Worm (Caenorhabditis elegans): ENCODE measurements around the gene rol-6.

The rol-6 gene

ce11 chrII:8751042-8751441 is 18.2 kb downstream of the rol-6 start:
- TF ChIP-seq ceh-43 (GFP tag; optimal IDR thresholded peaks at IDR 0.05) (no peak), tbx-8 (GFP tag; optimal IDR thresholded peaks at IDR 0.05) (no peak), unc-120 (tag; optimal IDR thresholded peaks at IDR 0.05; ENCODE audit: poor library complexity, severe bottlenecking) (no peak), lin-13 (tag; optimal IDR thresholded peaks at IDR 0.05) (no peak), ham-2 (GFP tag; optimal IDR thresholded peaks at IDR 0.05) (peak; percentile 99), nhr-237 (tag; optimal IDR thresholded peaks at IDR 0.05) (peak; percentile 8), mep-1 (tag; optimal IDR thresholded peaks at IDR 0.05) (peak; percentile 5), blmp-1 (tag; optimal IDR thresholded peaks at IDR 0.05) (peak; percentile 100), ztf-11 (tag; optimal IDR thresholded peaks at IDR 0.05) (no peak), elt-1 (tag; optimal IDR thresholded peaks at IDR 0.05; ENCODE audit: borderline replicate concordance, insufficient read depth) (peak; percentile 1), sptf-1 (tag; optimal IDR thresholded peaks at IDR 0.05) (no peak), zip-8 (tag; optimal IDR thresholded peaks at IDR 0.05) (no peak), nhr-76 (tag; optimal IDR thresholded peaks at IDR 0.05) (no peak), hlh-1 (tag; optimal IDR thresholded peaks at IDR 0.05) (no peak)

- no peak for TF ChIP-seq pha-4 (tag; optimal IDR thresholded peaks at IDR 0.05)
- no peak for TF ChIP-seq ceh-83 (GFP tag; optimal IDR thresholded peaks at IDR 0.05)
- TF ChIP-seq blmp-1 (tag; optimal IDR thresholded peaks at IDR 0.05), result no peak
- no peak for TF ChIP-seq nhr-12 (tag; optimal IDR thresholded peaks at IDR 0.05)
- no peak for TF ChIP-seq nhr-2 (tag; optimal IDR thresholded peaks at IDR 0.05)
- no peak for TF ChIP-seq elt-3 (tag; optimal IDR thresholded peaks at IDR 0.05)
- TF ChIP-seq nhr-76 (tag; optimal IDR thresholded peaks at IDR 0.05), result no peak
- no peak for TF ChIP-seq unc-62 (GFP tag; optimal IDR thresholded peaks at IDR 0.05)
- TF ChIP-seq mep-1 (tag; optimal IDR thresholded peaks at IDR 0.05), result no peak
- TF ChIP-seq ces-1 (GFP tag; optimal IDR thresholded peaks at IDR 0.05), result no peak
- TF ChIP-seq lin-32 (GFP tag; optimal IDR thresholded peaks at IDR 0.05), result no peak
Measured at ce11 chrII:8751686-8752085, 18.8 kb downstream of the rol-6 start, which contains the start of gene atf-2. atf-2 (plus strand) TSS chrII:8751986.

ce11 chrII:8755270-8755669 is 22.4 kb downstream of the rol-6 start, which contains the start of gene K08F8.7:
K08F8.7 (minus strand) TSS chrII:8755370.
- TF ChIP-seq lin-32 (GFP tag; optimal IDR thresholded peaks at IDR 0.05) (no peak), unc-120 (tag; optimal IDR thresholded peaks at IDR 0.05; ENCODE audit: poor library complexity, severe bottlenecking) (no peak), lin-13 (tag; optimal IDR thresholded peaks at IDR 0.05) (no peak), M03D4.4 (tag; optimal IDR thresholded peaks at IDR 0.05) (no peak), hlh-1 (tag; optimal IDR thresholded peaks at IDR 0.05) (no peak), snpc-4 (tag; optimal IDR thresholded peaks at IDR 0.05) (no peak), unc-62 (GFP tag; optimal IDR thresholded peaks at IDR 0.05) (no peak), nhr-2 (tag; optimal IDR thresholded peaks at IDR 0.05) (no peak), ceh-39 (tag; optimal IDR thresholded peaks at IDR 0.05) (no peak), sptf-1 (tag; optimal IDR thresholded peaks at IDR 0.05) (no peak), nhr-28 (tag; optimal IDR thresholded peaks at IDR 0.05) (no peak), mep-1 (tag; optimal IDR thresholded peaks at IDR 0.05) (no peak)

- no peak for TF ChIP-seq mep-1 (tag; optimal IDR thresholded peaks at IDR 0.05)
- no peak for TF ChIP-seq lin-13 (tag; optimal IDR thresholded peaks at IDR 0.05)
- no peak for TF ChIP-seq bed-3 (GFP tag; optimal IDR thresholded peaks at IDR 0.05)
- no peak for TF ChIP-seq ztf-11 (tag; optimal IDR thresholded peaks at IDR 0.05)
- TF ChIP-seq mab-5 (tag; optimal IDR thresholded peaks at IDR 0.05), result no peak
- no peak for TF ChIP-seq pha-4 (tag; optimal IDR thresholded peaks at IDR 0.05)
- no peak for TF ChIP-seq drap-1 (GFP tag; optimal IDR thresholded peaks at IDR 0.05)
- no peak for TF ChIP-seq sem-2 (GFP tag; optimal IDR thresholded peaks at IDR 0.05)
- TF ChIP-seq hlh-1 (tag; optimal IDR thresholded peaks at IDR 0.05), result no peak
- no peak for TF ChIP-seq zip-8 (tag; optimal IDR thresholded peaks at IDR 0.05)
- no peak for TF ChIP-seq tbx-8 (GFP tag; optimal IDR thresholded peaks at IDR 0.05)
- TF ChIP-seq ceh-39 (tag; optimal IDR thresholded peaks at IDR 0.05), result no peak
- no peak for TF ChIP-seq ces-1 (GFP tag; optimal IDR thresholded peaks at IDR 0.05)
- TF ChIP-seq blmp-1 (tag; optimal IDR thresholded peaks at IDR 0.05), result no peak
- TF ChIP-seq unc-62 (GFP tag; optimal IDR thresholded peaks at IDR 0.05), result no peak
- TF ChIP-seq M03D4.4 (tag; optimal IDR thresholded peaks at IDR 0.05), result no peak
- TF ChIP-seq nhr-2 (tag; optimal IDR thresholded peaks at IDR 0.05), result no peak
- TF ChIP-seq ceh-83 (GFP tag; optimal IDR thresholded peaks at IDR 0.05), result no peak
- TF ChIP-seq elt-3 (tag; optimal IDR thresholded peaks at IDR 0.05), result no peak
- no peak for TF ChIP-seq mls-2 (tag; optimal IDR thresholded peaks at IDR 0.05)
Measured at ce11 chrII:8759493-8759892, 26.6 kb downstream of the rol-6 start, which contains the start of gene fut-1. fut-1 (minus strand) TSS chrII:8759593.

ce11 chrII:8761739-8762138 is 28.9 kb downstream of the rol-6 start:
- TF ChIP-seq nhr-237 (tag; optimal IDR thresholded peaks at IDR 0.05) (no peak), mls-2 (tag; optimal IDR thresholded peaks at IDR 0.05) (no peak), nhr-28 (tag; optimal IDR thresholded peaks at IDR 0.05) (no peak), hlh-1 (tag; optimal IDR thresholded peaks at IDR 0.05) (no peak), mep-1 (tag; optimal IDR thresholded peaks at IDR 0.05) (no peak), ceh-39 (tag; optimal IDR thresholded peaks at IDR 0.05) (no peak), nhr-76 (tag; optimal IDR thresholded peaks at IDR 0.05) (no peak), elt-1 (tag; optimal IDR thresholded peaks at IDR 0.05; ENCODE audit: borderline replicate concordance, insufficient read depth) (no peak), nhr-2 (tag; optimal IDR thresholded peaks at IDR 0.05) (no peak), bed-3 (GFP tag; optimal IDR thresholded peaks at IDR 0.05) (no peak), pha-4 (tag; optimal IDR thresholded peaks at IDR 0.05) (no peak), flh-1 (GFP tag; optimal IDR thresholded peaks at IDR 0.05) (no peak), ceh-43 (GFP tag; optimal IDR thresholded peaks at IDR 0.05) (no peak), unc-39 (tag; optimal IDR thresholded peaks at IDR 0.05) (no peak), drap-1 (GFP tag; optimal IDR thresholded peaks at IDR 0.05) (no peak), nhr-12 (tag; optimal IDR thresholded peaks at IDR 0.05) (no peak), lsy-2 (tag; optimal IDR thresholded peaks at IDR 0.05) (no peak), ceh-83 (GFP tag; optimal IDR thresholded peaks at IDR 0.05) (no peak), lin-13 (tag; optimal IDR thresholded peaks at IDR 0.05) (no peak)
